Worm (Caenorhabditis elegans) whole organism, L4 larva: ENCODE data around the gene cwn-1.

Source experiments
- F44E2.7 ChIP-seq: fragments of 200-800 bp; sonication (Bioruptor generic); IDR thresholded peaks from 2 replicates; pipeline ENCODE4 v2.1.2; 2022; ENCODE audit warnings: missing genetic modification characterization, missing compliant biosample characterization
- ama-1 ChIP-seq: fragments of 150-350 bp; optimal IDR thresholded peaks from 2 replicates; lab custom pipeline; 2014; ENCODE audit warnings: inconsistent platforms, mixed read lengths
- ceh-82 ChIP-seq: sonication (generic microtip); optimal IDR thresholded peaks from 2 replicates; lab custom pipeline; 2017; ENCODE audit warnings: missing biosample characterization, missing genetic modification characterization
- dpl-1 ChIP-seq: fragments of 150-350 bp; optimal IDR thresholded peaks from 2 replicates; lab custom pipeline; 2014; ENCODE audit warnings: missing biosample characterization, missing genetic modification reagents, missing genetic modification characterization
- egl-27 ChIP-seq: sonication (generic microtip); optimal IDR thresholded peaks from 3 replicates; lab custom pipeline; 2017; ENCODE audit warnings: missing biosample characterization, missing genetic modification reagents, missing genetic modification characterization
- fkh-10 ChIP-seq: fragments of 150-350 bp; optimal IDR thresholded peaks from 2 replicates; lab custom pipeline; 2014; ENCODE audit warnings: missing biosample characterization, missing genetic modification reagents, missing genetic modification characterization
- lin-13 ChIP-seq: fragments of 150-350 bp; optimal IDR thresholded peaks from 2 replicates; lab custom pipeline; 2014; ENCODE audit warnings: missing biosample characterization, missing genetic modification reagents, missing genetic modification characterization
- nhr-11 ChIP-seq: fragments of 150-350 bp; optimal IDR thresholded peaks from 2 replicates; lab custom pipeline; 2014; ENCODE audit warnings: missing biosample characterization, missing genetic modification characterization
- nhr-42 ChIP-seq: fragments of 200-800 bp; sonication (Bioruptor generic); IDR thresholded peaks from 2 replicates; pipeline ENCODE4 v1.3.6; 2022; ENCODE audit warnings: missing genetic modification characterization, missing compliant biosample characterization
- pqm-1 ChIP-seq: sonication (generic microtip); optimal IDR thresholded peaks from 2 replicates; lab custom pipeline; 2017; ENCODE audit warnings: missing biosample characterization, missing genetic modification characterization
- set-16 ChIP-seq: fragments of 200-800 bp; sonication (Bioruptor generic); IDR thresholded peaks from 2 replicates; pipeline ENCODE4 v1.3.6; 2022; ENCODE audit warnings: missing genetic modification reagents, missing genetic modification characterization, missing compliant biosample characterization
- snpc-4 ChIP-seq: fragments of 150-350 bp; optimal IDR thresholded peaks from 2 replicates; lab custom pipeline; 2014; ENCODE audit warnings: missing biosample characterization, missing genetic modification characterization
- unc-39 ChIP-seq: sonication (generic microtip); optimal IDR thresholded peaks from 2 replicates; lab custom pipeline; 2017; ENCODE audit warnings: missing biosample characterization, missing genetic modification characterization
- unc-62 ChIP-seq, 3 experiments: fragments of 150-350 bp in 1 of 3; sonication (generic microtip); optimal IDR thresholded peaks in 2 of 3; peaks in 1 of 3; 1 replicate in 1 of 3; 2 replicates in 2 of 3; lab custom pipeline; 2014 to 2017; ENCODE audit warnings: missing biosample characterization in 3 of 3, missing genetic modification characterization in 3 of 3, missing genetic modification reagents in 3 of 3, missing genotype in 1 of 3

ce11 chrII:129770-130169 lies 3.6 kb downstream of the cwn-1 start:
- TF ChIP-seq nhr-42 (GFP tag; lab: Robert Waterston, UW) (no peak), unc-62 (GFP tag; optimal IDR thresholded peaks at IDR 0.05 in 1 of 2; lab: Kevin White, UChicago) (no peak), unc-62 (tag; optimal IDR thresholded peaks at IDR 0.05; lab: Kevin White, UChicago) (no peak), F44E2.7 (GFP tag; lab: Robert Waterston, UW) (no peak), nhr-11 (no peak), ama-1 (lab: Kevin White, UChicago) (no peak), unc-39 (no peak), dpl-1 (GFP tag; lab: Kevin White, UChicago) (no peak), fkh-10 (no peak), snpc-4 (tag; lab: Kevin White, UChicago) (no peak), egl-27 (tag; lab: Kevin White, UChicago) (no peak), ceh-82 (no peak), lin-13 (GFP tag; lab: Kevin White, UChicago) (no peak), set-16 (no peak), pqm-1 (tag; lab: Kevin White, UChicago) (no peak)
